Fruit fly (Drosophila melanogaster): Measurements from ENCODE around the gene Nbr.

Gene Nbr

dm6 chr2L:21149053-21149452, 13.8 kb downstream of the Nbr start (continued):
- TF ChIP-seq CG7372 (GFP tag; IDR thresholded peaks at IDR 0.05) (no peak), Dbx (GFP tag; IDR thresholded peaks at IDR 0.05) (peak; percentile 55; the same call in 1 of the 3 replicates), slou (GFP tag; optimal IDR thresholded peaks at IDR 0.05) (peak; percentile 31), CG8359 (GFP tag; optimal IDR thresholded peaks at IDR 0.05; ENCODE audit: borderline replicate concordance) (no peak), YL-1 (GFP tag; optimal IDR thresholded peaks at IDR 0.05) (no peak), CG30403 (GFP tag; optimal IDR thresholded peaks at IDR 0.05) (peak; percentile 50), exex (tag; optimal IDR thresholded peaks at IDR 0.05) (peak; percentile 27), Kr (GFP tag; optimal IDR thresholded peaks at IDR 0.05) (no peak), CG6683 (GFP tag; optimal IDR thresholded peaks at IDR 0.05) (no peak), oc (tag; optimal IDR thresholded peaks at IDR 0.05) (no peak), odd (GFP tag; optimal IDR thresholded peaks at IDR 0.05) (no peak), CG3407 (GFP tag; optimal IDR thresholded peaks at IDR 0.05) (no peak)

dm6 chr2L:21148242-21148641, 14.6 kb downstream of the Nbr start, which contains the start of gene del:
TSS of gene del (minus strand) at chr2L:21148546.
- no peak for TF ChIP-seq Dfd (GFP tag; optimal IDR thresholded peaks at IDR 0.05)
- TF ChIP-seq HLH4C (GFP tag; IDR thresholded peaks at IDR 0.05; ENCODE audit: partially characterized antibody), result peak; percentile 7; the same call in 1 of the 3 replicates
- TF ChIP-seq ewg (GFP tag; optimal IDR thresholded peaks at IDR 0.05), result peak; percentile 76
- 0 out of 3 replicates have a peak, but pooled peaks have one; percentile 12 for TF ChIP-seq row (GFP tag; IDR thresholded peaks at IDR 0.05)
- TF ChIP-seq gfzf (GFP tag; optimal IDR thresholded peaks at IDR 0.05), result peak; percentile 58
- no peak for TF ChIP-seq gt (GFP tag; IDR thresholded peaks at IDR 0.05)
- TF ChIP-seq CG11696 (GFP tag; IDR thresholded peaks at IDR 0.05), result 0 out of 2 replicates have a peak, but pooled peaks have one; percentile 17
- TF ChIP-seq pzg (GFP tag; optimal IDR thresholded peaks at IDR 0.05), result peak; percentile 24
- no peak for TF ChIP-seq CG16779 (GFP tag; IDR thresholded peaks at IDR 0.05)

- TF ChIP-seq CG13424 (tag; optimal IDR thresholded peaks at IDR 0.05), result peak; percentile 38
- no peak for TF ChIP-seq CG3281 (GFP tag; optimal IDR thresholded peaks at IDR 0.05)
- TF ChIP-seq CG10431 (GFP tag; optimal IDR thresholded peaks at IDR 0.05), result no peak
- TF ChIP-seq Rx (GFP tag; IDR thresholded peaks at IDR 0.05), result no peak
- no peak for TF ChIP-seq Fer1 (GFP tag; optimal IDR thresholded peaks at IDR 0.05)
- no peak for TF ChIP-seq CG7745 (tag; optimal IDR thresholded peaks at IDR 0.05)
- TF ChIP-seq CG12942 (GFP tag; optimal IDR thresholded peaks at IDR 0.05), result peak; percentile 51
- TF ChIP-seq CG2120 (GFP tag; optimal IDR thresholded peaks at IDR 0.05), result peak; percentile 72
- peak in 1 of 2 experiments; percentile 16 for TF ChIP-seq Hr78 (GFP tag; optimal IDR thresholded peaks at IDR 0.05)
- peak; percentile 90 for TF ChIP-seq Dref (GFP tag; IDR thresholded peaks at IDR 0.05)
- no peak for TF ChIP-seq Drgx (GFP tag; IDR thresholded peaks at IDR 0.05)
- TF ChIP-seq GATAe (GFP tag; conservative IDR thresholded peaks at IDR 0.05), result no peak
- TF ChIP-seq lmd (GFP tag; IDR thresholded peaks at IDR 0.05), result no peak; the same call in 1 of the 2 replicates
- TF ChIP-seq pros (GFP tag; optimal IDR thresholded peaks at IDR 0.05), result no peak
- TF ChIP-seq pita (GFP tag; optimal IDR thresholded peaks at IDR 0.05), result no peak
- TF ChIP-seq CHES-1-like (GFP tag; optimal IDR thresholded peaks at IDR 0.05), result peak; percentile 65
- no peak; the same call in 1 of the 3 replicates for TF ChIP-seq ase (GFP tag; IDR thresholded peaks at IDR 0.05)
- TF ChIP-seq CG8765 (GFP tag; IDR thresholded peaks at IDR 0.05), result no peak
- TF ChIP-seq CG34422 (GFP tag; IDR thresholded peaks at IDR 0.05), result no peak; the same call in 2 of the 3 replicates
- TF ChIP-seq CG17328 (GFP tag; IDR thresholded peaks at IDR 0.05), result 0 out of 2 replicates have a peak, but pooled peaks have one; percentile 28
- TF ChIP-seq CG11456 (GFP tag; IDR thresholded peaks at IDR 0.05), result peak; percentile 75; the same call in 1 of the 3 replicates
- peak; percentile 49 for TF ChIP-seq CG9876 (GFP tag; optimal IDR thresholded peaks at IDR 0.05)
- peak; percentile 54 for TF ChIP-seq sna (GFP tag; IDR thresholded peaks at IDR 0.05; ENCODE audit: partially characterized antibody)
- peak; percentile 45 for TF ChIP-seq Ets65A (GFP tag)
- TF ChIP-seq CG12744 (GFP tag; optimal IDR thresholded peaks at IDR 0.05), result peak; percentile 22
- TF ChIP-seq HLH54F (GFP tag; optimal IDR thresholded peaks at IDR 0.05), result peak; percentile 60
- TF ChIP-seq CG18599 (GFP tag; optimal IDR thresholded peaks at IDR 0.05), result no peak
- no peak for TF ChIP-seq CG15073 (GFP tag; optimal IDR thresholded peaks at IDR 0.05)
Observed at dm6 chr2L:21142972-21143385, 19.9 kb downstream of the Nbr start, which contains the start of gene pths. TSS of gene pths (plus strand) at chr2L:21143229.
